Fruit fly (Drosophila melanogaster): Measurements from ENCODE around the gene AP-2mu.

Gene AP-2mu

dm6 chr3R:22449871-22450424 lies 12.3 kb upstream of the AP-2mu start:
- no peak for TF ChIP-seq Sin3A (optimal IDR thresholded peaks at IDR 0.05)
- no peak for TF ChIP-seq insv (optimal IDR thresholded peaks at IDR 0.05)
- TF ChIP-seq Myc (optimal IDR thresholded peaks at IDR 0.05): no peak
- no peak for TF ChIP-seq psq (optimal IDR thresholded peaks at IDR 0.05)
- TF ChIP-seq ttk (optimal IDR thresholded peaks at IDR 0.05): no peak
- no peak for TF ChIP-seq h (optimal IDR thresholded peaks at IDR 0.05)

- TF ChIP-seq Sin3A (optimal IDR thresholded peaks at IDR 0.05): no peak
- TF ChIP-seq psq (optimal IDR thresholded peaks at IDR 0.05): no peak
- TF ChIP-seq insv (optimal IDR thresholded peaks at IDR 0.05): no peak
- no peak for TF ChIP-seq Myc (optimal IDR thresholded peaks at IDR 0.05)
- TF ChIP-seq h (optimal IDR thresholded peaks at IDR 0.05): no peak
- no peak for TF ChIP-seq ttk (optimal IDR thresholded peaks at IDR 0.05)
Observed at dm6 chr3R:22454397-22455334, 7.6 kb upstream of the AP-2mu start.

DNA sequence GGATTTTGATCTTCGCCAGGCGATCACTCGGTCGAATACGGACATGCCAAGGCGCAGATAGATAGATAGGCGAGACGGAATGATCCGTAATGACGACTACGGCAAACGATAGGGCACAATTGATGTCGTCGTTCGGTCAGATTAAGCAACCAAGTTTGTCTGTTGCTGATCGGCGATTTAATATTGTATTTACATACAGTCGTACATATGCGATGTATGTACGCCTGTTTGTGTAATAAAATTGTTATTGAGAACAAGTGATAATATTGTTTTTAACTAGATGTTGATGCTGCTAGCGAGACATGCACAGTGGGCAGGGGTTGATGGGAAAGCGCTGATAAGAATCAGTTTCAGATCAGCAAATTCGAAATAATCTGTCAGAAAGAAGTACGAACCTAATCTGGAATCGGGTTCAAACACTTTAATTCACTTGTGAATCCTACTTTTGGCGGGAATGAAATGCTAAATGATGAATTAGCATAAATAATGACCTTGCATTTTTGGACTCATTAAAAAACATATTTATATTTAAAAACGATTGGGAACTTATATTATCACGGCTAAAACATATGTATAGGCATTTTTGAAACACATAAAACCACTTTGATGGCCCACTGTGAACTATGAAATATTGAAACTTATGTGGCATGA lies 6.8 kb upstream of the AP-2mu start:
- TF ChIP-seq ttk (optimal IDR thresholded peaks at IDR 0.05) (no peak), psq (optimal IDR thresholded peaks at IDR 0.05) (no peak), h (optimal IDR thresholded peaks at IDR 0.05) (no peak), insv (optimal IDR thresholded peaks at IDR 0.05) (no peak), Myc (optimal IDR thresholded peaks at IDR 0.05) (no peak), Sin3A (optimal IDR thresholded peaks at IDR 0.05) (no peak)

- TF ChIP-seq Myc (optimal IDR thresholded peaks at IDR 0.05) (no peak), Sin3A (optimal IDR thresholded peaks at IDR 0.05) (no peak), h (optimal IDR thresholded peaks at IDR 0.05) (no peak), ttk (optimal IDR thresholded peaks at IDR 0.05) (no peak), psq (optimal IDR thresholded peaks at IDR 0.05) (no peak), insv (optimal IDR thresholded peaks at IDR 0.05) (no peak)
Observed at dm6 chr3R:22456007-22456406, 6.2 kb upstream of the AP-2mu start.

- TF ChIP-seq insv (optimal IDR thresholded peaks at IDR 0.05) (no peak), Myc (optimal IDR thresholded peaks at IDR 0.05) (no peak), Sin3A (optimal IDR thresholded peaks at IDR 0.05) (no peak), h (optimal IDR thresholded peaks at IDR 0.05) (no peak), psq (optimal IDR thresholded peaks at IDR 0.05) (no peak), ttk (optimal IDR thresholded peaks at IDR 0.05) (no peak)
Observed at dm6 chr3R:22464611-22465113, 2.4 kb downstream of the AP-2mu start, which contains the start of gene CG7054. CG7054 (plus strand) TSS chr3R:22464985.

- TF ChIP-seq Sin3A (optimal IDR thresholded peaks at IDR 0.05): no peak
- no peak for TF ChIP-seq insv (optimal IDR thresholded peaks at IDR 0.05)
- TF ChIP-seq Myc (optimal IDR thresholded peaks at IDR 0.05): no peak
- TF ChIP-seq h (optimal IDR thresholded peaks at IDR 0.05): no peak
Observed at dm6 chr3R:22465138-22465537, 2.9 kb downstream of the AP-2mu start.

dm6 chr3R:22465984-22466530 lies 3.8 kb downstream of the AP-2mu start, which contains the start of gene Pebp1:
Pebp1 (plus strand) TSS chr3R:22466034.
- TF ChIP-seq h (optimal IDR thresholded peaks at IDR 0.05): no peak
- TF ChIP-seq psq (optimal IDR thresholded peaks at IDR 0.05): no peak
- no peak for TF ChIP-seq ttk (optimal IDR thresholded peaks at IDR 0.05)
- no peak for TF ChIP-seq Myc (optimal IDR thresholded peaks at IDR 0.05)
- TF ChIP-seq Sin3A (optimal IDR thresholded peaks at IDR 0.05): no peak
- TF ChIP-seq insv (optimal IDR thresholded peaks at IDR 0.05): no peak

- TF ChIP-seq ttk (optimal IDR thresholded peaks at IDR 0.05) (no peak), h (optimal IDR thresholded peaks at IDR 0.05) (no peak), psq (optimal IDR thresholded peaks at IDR 0.05) (no peak), Myc (optimal IDR thresholded peaks at IDR 0.05) (no peak), insv (optimal IDR thresholded peaks at IDR 0.05) (no peak), Sin3A (optimal IDR thresholded peaks at IDR 0.05) (no peak)
Observed at dm6 chr3R:22467939-22468571, 5.8 kb downstream of the AP-2mu start, which contains the start of the genes CG5377 and Nrx-1. CG5377 (minus strand) TSS chr3R:22468157. Nrx-1 (plus strand) TSS chr3R:22468512.

DNA sequence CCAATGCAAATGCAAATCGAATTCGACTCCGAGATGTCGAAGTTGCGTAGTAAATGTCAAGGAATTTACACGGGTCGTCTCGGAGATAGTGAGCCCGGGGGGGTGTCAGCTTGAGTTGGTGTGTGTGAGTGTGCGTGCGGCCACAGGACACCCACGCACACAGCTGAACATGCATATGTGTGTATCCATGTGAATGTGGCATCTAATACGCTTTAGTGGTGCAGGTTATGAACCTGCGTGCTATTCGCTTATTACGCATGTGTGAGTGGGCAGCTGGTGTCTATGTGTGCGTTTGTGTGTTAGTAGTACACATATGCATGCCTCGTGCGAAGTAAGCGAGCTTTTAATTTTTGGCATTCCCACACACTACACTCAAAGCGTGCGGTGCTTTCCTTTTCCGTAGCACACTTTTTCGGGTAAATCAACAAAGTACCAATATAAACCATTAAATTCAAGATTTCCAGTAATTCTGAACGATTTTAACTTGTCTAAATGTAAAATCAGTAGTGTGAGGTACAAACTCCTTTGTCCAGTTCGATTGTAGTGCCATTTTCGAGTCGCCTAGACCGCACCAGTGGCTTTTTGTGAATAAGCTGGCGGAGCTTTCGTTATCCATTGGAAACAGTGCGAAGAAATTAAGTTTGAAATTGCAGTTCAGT lies 6.7 kb downstream of the AP-2mu start:
- TF ChIP-seq insv (optimal IDR thresholded peaks at IDR 0.05): no peak

DNA sequence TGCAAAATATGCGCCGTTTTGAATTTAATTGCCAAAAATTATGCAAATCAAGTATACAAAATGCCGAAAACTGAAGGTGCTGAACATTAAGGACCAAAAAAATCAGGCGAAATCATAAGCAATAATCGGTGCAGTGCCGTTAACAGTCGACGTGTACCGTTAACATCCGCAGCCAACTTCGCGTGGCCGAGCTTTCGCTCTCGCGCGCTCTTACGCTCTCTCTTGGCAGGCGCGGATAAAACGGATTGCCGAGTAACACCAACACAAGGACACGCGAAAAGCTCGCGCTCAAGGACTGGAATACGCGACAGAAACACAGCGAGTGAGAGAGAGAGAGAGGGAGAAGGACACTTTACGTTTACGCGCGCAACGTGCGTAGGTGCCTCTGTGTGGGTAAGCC lies 7.8 kb downstream of the AP-2mu start:
- TF ChIP-seq ttk (optimal IDR thresholded peaks at IDR 0.05): no peak
- no peak for TF ChIP-seq insv (optimal IDR thresholded peaks at IDR 0.05)
- TF ChIP-seq Myc (optimal IDR thresholded peaks at IDR 0.05): no peak
- no peak for TF ChIP-seq h (optimal IDR thresholded peaks at IDR 0.05)
- TF ChIP-seq Sin3A (optimal IDR thresholded peaks at IDR 0.05): no peak
- no peak for TF ChIP-seq psq (optimal IDR thresholded peaks at IDR 0.05)

dm6 chr3R:22483537-22483936 lies 21.3 kb downstream of the AP-2mu start:
- no peak for TF ChIP-seq insv (optimal IDR thresholded peaks at IDR 0.05)
- no peak for TF ChIP-seq psq (optimal IDR thresholded peaks at IDR 0.05)
- no peak for TF ChIP-seq Myc (optimal IDR thresholded peaks at IDR 0.05)
- no peak for TF ChIP-seq ttk (optimal IDR thresholded peaks at IDR 0.05)
- no peak for TF ChIP-seq h (optimal IDR thresholded peaks at IDR 0.05)
- TF ChIP-seq Sin3A (optimal IDR thresholded peaks at IDR 0.05): no peak
